Worm (Caenorhabditis elegans): Measurements from ENCODE around the gene T15B12.2.

The T15B12.2 gene

DNA sequence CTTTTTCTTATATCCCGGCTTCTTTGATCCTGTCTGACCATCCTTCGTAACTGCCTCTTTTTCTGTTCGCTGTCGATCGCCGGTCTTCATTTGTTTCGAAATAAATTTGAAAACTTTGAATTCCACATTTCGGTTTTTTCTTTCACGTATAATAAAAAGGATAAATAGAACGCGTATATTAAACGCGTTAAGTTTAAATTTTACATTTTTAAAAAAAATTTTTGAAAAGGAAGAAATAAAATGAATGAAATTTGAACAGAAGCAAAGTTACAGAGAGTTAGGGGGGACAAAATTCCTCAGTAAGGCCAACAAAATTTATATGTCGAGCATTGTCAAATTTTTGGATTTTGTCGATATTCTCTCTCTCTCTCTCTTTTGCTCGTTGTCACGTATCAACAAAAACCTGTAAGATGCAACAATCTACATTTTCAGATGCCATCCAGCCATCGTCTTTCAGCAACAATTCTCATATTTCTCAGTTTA is at the start of gene T15B12.2, which contains the start of gene F52C9.5:
Gene T15B12.2 (minus strand): TSS at position 101 of the 483 bp plus-strand sequence.
Gene F52C9.5 (plus strand): TSS at position 433 of the 483 bp plus-strand sequence.
- no peak for TF ChIP-seq cebp-1 (GFP tag; IDR thresholded peaks at IDR 0.05)
- no peak for TF ChIP-seq cebp-1 (tag; optimal IDR thresholded peaks at IDR 0.05)
- no peak for TF ChIP-seq mel-28 (tag; optimal IDR thresholded peaks at IDR 0.05; ENCODE audit: borderline replicate concordance)
- TF ChIP-seq F39B2.1 (GFP tag; IDR thresholded peaks at IDR 0.05): no peak
- TF ChIP-seq athp-1 (tag; optimal IDR thresholded peaks at IDR 0.05): no peak

ce11 chrIII:5349250-5349649 is 47.6 kb upstream of the T15B12.2 start, which contains the start of gene thoc-5:
Gene thoc-5, minus strand, starts transcription at chrIII:5349401.
- no peak for TF ChIP-seq tlf-1 (GFP tag; optimal IDR thresholded peaks at IDR 0.05)
- no peak for TF ChIP-seq nhr-27 (tag; optimal IDR thresholded peaks at IDR 0.05)
- TF ChIP-seq let-607 (tag; optimal IDR thresholded peaks at IDR 0.05): peak in 1 of 2 experiments; percentile 56
- no peak for TF ChIP-seq nfya-1 (tag; optimal IDR thresholded peaks at IDR 0.05; ENCODE audit: borderline replicate concordance, insufficient read depth)
- TF ChIP-seq ceh-100 (GFP tag; IDR thresholded peaks at IDR 0.05): 0 out of 2 replicates have a peak, but pooled peaks have one; percentile 42
- peak; percentile 38 for TF ChIP-seq F10E7.11 (tag; optimal IDR thresholded peaks at IDR 0.05)
- peak; percentile 69 for TF ChIP-seq let-526 (GFP tag; IDR thresholded peaks at IDR 0.05)
- TF ChIP-seq madf-8 (GFP tag; conservative IDR thresholded peaks at IDR 0.05): peak; percentile 47
- TF ChIP-seq lsy-27 (tag; optimal IDR thresholded peaks at IDR 0.05; ENCODE audit: borderline replicate concordance, insufficient read depth): no peak
- TF ChIP-seq mcd-1 (GFP tag; IDR thresholded peaks at IDR 0.05): peak; percentile 81
- no peak for TF ChIP-seq mel-28 (tag; optimal IDR thresholded peaks at IDR 0.05; ENCODE audit: borderline replicate concordance)
- TF ChIP-seq pbrm-1 (GFP tag; IDR thresholded peaks at IDR 0.05): peak; percentile 61; the same call in 1 of the 2 replicates
- peak; percentile 59; the same call in 1 of the 2 replicates for TF ChIP-seq hmg-20 (GFP tag; IDR thresholded peaks at IDR 0.05)
- TF ChIP-seq bed-1 (GFP tag; IDR thresholded peaks at IDR 0.05): no peak
- TF ChIP-seq fkh-3 (tag; optimal IDR thresholded peaks at IDR 0.05): no peak
- peak; percentile 69 for TF ChIP-seq rcor-1 (GFP tag; IDR thresholded peaks at IDR 0.05)
- TF ChIP-seq cebp-1 (GFP tag; IDR thresholded peaks at IDR 0.05): no peak
- peak; percentile 54 for TF ChIP-seq cebp-1 (tag; optimal IDR thresholded peaks at IDR 0.05)
- no peak for TF ChIP-seq ztf-18 (tag; optimal IDR thresholded peaks at IDR 0.05)
- no peak; the same call in 1 of the 2 replicates for TF ChIP-seq Y53G8AR.9 (GFP tag; conservative IDR thresholded peaks at IDR 0.05)
- no peak for TF ChIP-seq T26A5.8 (tag; optimal IDR thresholded peaks at IDR 0.05)
- TF ChIP-seq T07F8.4 (tag; optimal IDR thresholded peaks at IDR 0.05): no peak
- no peak for TF ChIP-seq Y53F4B.3 (GFP tag; IDR thresholded peaks at IDR 0.05)
- no peak for TF ChIP-seq zfh-2 (GFP tag; conservative IDR thresholded peaks at IDR 0.05)
- TF ChIP-seq F49E8.2 (tag; optimal IDR thresholded peaks at IDR 0.05; ENCODE audit: insufficient read depth): no peak
- TF ChIP-seq aptf-2 (GFP tag; conservative IDR thresholded peaks at IDR 0.05): peak; percentile 75
- peak in 2 of 3 experiments; percentile 20 to 93 for TF ChIP-seq lin-35 (GFP tag; optimal IDR thresholded peaks at IDR 0.05)
- no peak for TF ChIP-seq dpff-1 (tag; optimal IDR thresholded peaks at IDR 0.05)
- no peak for TF ChIP-seq tbp1 (GFP tag; optimal IDR thresholded peaks at IDR 0.05)
- TF ChIP-seq repo-1 (tag; optimal IDR thresholded peaks at IDR 0.05): no peak
- no peak for TF ChIP-seq B0261.1 (tag; optimal IDR thresholded peaks at IDR 0.05)
- peak; percentile 64; the same call in 1 of the 2 replicates for TF ChIP-seq attf-3 (GFP tag; conservative IDR thresholded peaks at IDR 0.05)
- peak; percentile 30 for TF ChIP-seq xnd-1 (tag; optimal IDR thresholded peaks at IDR 0.05)
- no peak for TF ChIP-seq hlh-26 (GFP tag; conservative IDR thresholded peaks at IDR 0.05)
- TF ChIP-seq lir-1 (GFP tag; conservative IDR thresholded peaks at IDR 0.05): peak; percentile 84
- no peak for TF ChIP-seq F39B2.1 (GFP tag; IDR thresholded peaks at IDR 0.05)
- no peak for TF ChIP-seq ztf-6 (GFP tag; IDR thresholded peaks at IDR 0.05)
- TF ChIP-seq chd-7 (tag; optimal IDR thresholded peaks at IDR 0.05): no peak
- TF ChIP-seq hmg-1.2 (GFP tag; IDR thresholded peaks at IDR 0.05): peak; percentile 26; the same call in 1 of the 2 replicates
- TF ChIP-seq egl-44 (GFP tag; IDR thresholded peaks at IDR 0.05): no peak
- TF ChIP-seq him-1 (tag; optimal IDR thresholded peaks at IDR 0.05): no peak
- peak; percentile 47; the same call in 1 of the 2 replicates for TF ChIP-seq ekl-4 (GFP tag; IDR thresholded peaks at IDR 0.05)
- TF ChIP-seq Y67H2A.10 (GFP tag; conservative IDR thresholded peaks at IDR 0.05): no peak
